Worm (Caenorhabditis elegans): Measurements from ENCODE around the gene egas-4.

The egas-4 gene

DNA sequence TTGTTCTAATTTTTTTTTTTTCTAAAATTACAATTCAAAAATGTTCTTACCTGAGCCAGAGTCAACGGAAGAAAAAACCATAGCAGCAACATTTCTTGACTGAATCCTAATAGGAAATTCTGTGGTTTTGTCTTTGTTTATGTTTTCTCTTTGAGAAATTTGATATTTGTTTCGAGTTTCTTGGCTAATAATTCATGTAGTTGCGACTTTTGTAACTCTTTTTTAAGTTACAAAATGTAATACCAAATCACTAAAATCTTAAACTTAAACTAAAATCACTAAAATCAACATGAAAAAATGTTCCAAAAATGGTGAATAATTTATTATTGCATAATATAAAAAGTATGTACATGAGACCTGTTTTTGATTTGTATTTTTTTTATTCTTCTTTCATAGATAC is at the start of gene egas-4:
TSS of gene egas-4 (minus strand) at position 101 of the 400 bp plus-strand sequence.
- TF ChIP-seq unc-62 (GFP tag; optimal IDR thresholded peaks at IDR 0.05), result no peak

DNA sequence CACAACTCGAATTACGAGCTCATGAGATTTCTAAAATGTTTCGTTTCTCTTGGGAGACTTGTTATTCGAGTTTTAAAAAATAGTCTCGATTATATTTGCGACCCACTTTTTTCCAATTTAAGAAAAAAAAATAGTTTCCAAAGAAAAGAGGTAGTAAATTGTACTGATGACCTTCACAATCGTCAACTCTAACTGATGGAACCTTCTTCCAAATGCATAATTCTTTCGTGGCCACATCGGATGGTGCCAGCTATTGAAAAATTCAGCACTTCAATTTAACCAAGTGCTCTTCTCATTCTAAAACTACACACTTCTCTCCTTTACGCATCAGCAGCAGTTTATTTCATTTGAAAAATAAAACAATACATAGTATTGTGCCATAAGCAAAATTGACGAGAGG is 46.0 kb upstream of the egas-4 start:
- TF ChIP-seq unc-62 (GFP tag; optimal IDR thresholded peaks at IDR 0.05), result no peak

DNA sequence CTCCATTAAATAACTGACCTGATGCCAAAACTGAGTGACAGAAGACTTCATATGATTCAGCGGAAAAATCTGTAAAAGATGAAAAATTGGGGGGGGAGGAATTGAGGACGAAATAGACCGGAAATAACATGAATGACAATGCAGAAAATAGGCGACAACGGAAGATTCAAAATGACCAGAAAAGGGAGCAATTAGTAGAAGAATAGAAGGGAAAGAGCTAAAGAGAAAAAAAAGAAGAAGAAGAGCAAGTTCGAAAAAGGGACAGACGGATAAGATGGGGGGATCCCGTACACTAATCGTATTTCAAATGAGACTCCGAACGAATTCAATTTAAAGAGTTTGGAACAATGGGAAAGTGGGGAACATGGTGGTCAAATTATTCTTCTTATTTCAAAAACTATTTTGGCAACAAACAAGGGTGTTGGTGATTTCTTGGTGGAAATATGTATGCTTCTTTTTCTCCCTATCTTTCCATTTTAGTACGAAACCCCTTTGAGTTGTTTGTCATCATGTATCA is 44.9 kb upstream of the egas-4 start, which contains the start of gene R05G6.10:
TSS of gene R05G6.10 (minus strand) at position 51 of the 517 bp plus-strand sequence.
- no peak for TF ChIP-seq unc-62 (GFP tag; optimal IDR thresholded peaks at IDR 0.05)

DNA sequence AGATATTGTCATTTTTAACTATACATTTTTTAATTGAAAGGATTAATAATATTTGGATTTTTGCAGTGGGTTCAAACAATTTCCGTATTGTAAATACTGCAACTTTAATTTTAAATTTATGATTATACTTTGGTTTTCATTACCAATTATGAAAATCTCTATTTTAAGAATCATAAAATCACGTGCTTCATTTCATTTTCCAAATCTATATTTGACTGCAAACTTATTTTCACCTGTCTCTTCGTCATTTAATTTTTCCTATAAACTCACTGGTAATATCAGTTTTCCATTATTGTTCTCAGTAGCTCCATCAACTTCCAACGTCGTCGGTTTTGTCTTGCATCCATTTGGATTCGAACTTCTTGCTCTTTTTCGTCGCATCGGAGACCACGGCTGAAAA is 34.7 kb upstream of the egas-4 start, which contains the start of gene R05G6.1:
TSS of gene R05G6.1 (plus strand) at position 301 of the 400 bp plus-strand sequence.
- TF ChIP-seq unc-62 (GFP tag; optimal IDR thresholded peaks at IDR 0.05), result no peak

DNA sequence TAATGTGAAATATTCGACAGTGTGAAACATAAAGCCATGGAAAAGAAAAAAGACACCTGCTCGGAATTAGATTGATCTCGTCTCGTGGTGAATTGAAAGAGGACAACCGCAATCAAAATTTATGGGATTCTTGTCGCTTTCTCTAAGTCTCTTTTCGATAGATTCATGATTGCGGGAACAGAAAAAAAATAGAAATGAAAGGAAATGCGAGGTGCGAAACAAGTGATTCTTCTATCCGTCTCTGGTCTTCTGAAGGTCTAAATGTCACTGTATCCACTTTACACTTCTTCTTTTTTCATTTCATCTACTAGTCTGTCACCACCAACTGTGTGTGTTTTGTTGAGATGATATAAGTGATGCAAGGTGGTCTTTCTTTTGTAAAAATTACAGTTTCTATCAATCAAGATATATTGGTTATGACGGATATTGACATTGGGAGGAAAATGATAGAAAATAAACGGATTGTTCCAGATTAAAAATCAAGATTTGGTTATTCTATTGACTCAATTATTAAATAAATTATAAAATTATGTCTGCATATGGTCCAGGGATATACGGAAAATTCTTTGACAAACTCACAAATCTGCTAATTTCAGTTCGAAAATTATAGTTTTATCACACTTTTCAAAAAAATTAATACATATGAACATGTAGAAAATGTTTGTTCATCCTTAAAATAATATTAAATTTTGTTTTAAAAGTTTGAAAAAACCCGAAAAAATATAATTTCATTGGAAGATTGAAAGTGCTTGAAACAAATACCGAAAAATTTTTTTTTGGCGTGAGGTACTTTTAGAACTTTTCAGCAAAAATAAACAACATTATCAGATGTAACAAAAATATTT is 32.8 kb upstream of the egas-4 start:
- TF ChIP-seq unc-62 (GFP tag; optimal IDR thresholded peaks at IDR 0.05), result no peak

DNA sequence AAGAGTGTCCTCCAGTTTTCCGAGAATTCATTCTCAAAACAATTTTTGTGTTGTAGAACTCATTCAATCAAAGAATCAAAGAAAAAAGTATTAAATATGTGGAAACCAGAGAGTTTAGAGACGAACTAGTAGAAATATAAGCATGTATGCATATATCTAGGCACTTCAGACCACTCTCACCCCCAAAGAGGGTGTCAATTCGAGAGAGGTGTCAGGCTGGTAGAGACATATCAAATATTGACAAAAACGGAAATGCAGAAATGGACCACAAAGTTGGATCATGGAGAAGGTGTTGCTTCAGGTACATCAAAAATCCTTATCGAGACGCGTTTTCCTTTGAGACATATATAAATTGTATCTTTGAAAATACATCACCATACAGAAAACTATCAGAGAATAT is 26.1 kb upstream of the egas-4 start:
- TF ChIP-seq unc-62 (GFP tag; optimal IDR thresholded peaks at IDR 0.05), result no peak

DNA sequence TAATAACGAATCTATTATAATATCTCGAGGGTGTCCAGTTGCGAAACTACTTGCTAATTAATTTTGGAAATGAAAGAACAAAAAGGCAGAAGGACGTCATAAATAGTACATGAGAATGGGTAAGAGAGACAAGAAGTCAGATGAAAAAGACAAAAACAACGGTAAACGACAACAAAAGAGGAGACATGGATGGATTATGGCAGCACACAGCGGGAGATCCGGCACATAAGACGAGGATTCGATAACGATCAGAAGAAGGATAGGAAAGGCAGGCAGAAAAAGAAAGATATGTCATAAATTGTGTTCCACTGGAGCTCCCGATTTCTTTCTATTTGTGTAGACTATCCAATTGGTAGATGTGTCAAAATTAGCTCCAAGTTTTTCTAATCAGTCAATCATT is 23.9 kb upstream of the egas-4 start:
- no peak for TF ChIP-seq unc-62 (GFP tag; optimal IDR thresholded peaks at IDR 0.05)

DNA sequence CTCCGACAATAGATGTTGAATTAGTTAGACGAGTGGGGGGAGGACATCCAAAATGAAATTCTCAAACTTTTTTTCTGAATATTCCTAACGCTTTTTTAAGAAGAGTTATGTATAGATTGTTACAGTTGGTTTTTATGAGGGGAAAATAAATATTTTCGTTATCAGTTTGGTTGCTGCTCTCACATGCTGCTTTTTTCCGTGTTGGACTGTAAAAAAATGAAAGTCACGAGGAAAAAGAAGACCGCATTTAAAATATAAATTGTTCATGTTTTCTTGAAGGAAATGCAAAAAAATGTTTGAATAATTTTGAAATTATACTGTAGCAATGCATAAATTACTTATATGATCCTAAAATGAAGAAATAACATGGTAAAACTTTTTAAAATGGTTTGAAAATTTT is 23.2 kb upstream of the egas-4 start:
- TF ChIP-seq unc-62 (GFP tag; optimal IDR thresholded peaks at IDR 0.05), result no peak

DNA sequence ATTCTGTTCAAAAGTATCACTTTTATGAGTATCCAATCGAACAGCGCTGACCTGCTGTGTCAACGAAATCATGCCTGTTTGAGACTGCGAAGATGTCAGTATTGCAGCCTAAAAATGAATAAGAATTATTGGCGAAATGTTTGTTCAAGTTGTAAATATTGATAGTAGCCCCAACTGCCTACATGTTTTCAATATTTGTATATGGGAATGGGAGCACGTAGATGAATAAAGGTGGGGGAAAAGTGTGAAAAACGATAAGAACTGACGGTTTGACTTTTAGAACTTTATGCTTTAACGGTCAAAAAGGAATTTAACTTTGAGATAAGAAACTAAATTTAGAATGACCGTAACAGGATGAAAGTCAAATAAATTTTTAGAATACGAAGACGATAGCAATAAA is 22.6 kb upstream of the egas-4 start:
- no peak for TF ChIP-seq unc-62 (GFP tag; optimal IDR thresholded peaks at IDR 0.05)

DNA sequence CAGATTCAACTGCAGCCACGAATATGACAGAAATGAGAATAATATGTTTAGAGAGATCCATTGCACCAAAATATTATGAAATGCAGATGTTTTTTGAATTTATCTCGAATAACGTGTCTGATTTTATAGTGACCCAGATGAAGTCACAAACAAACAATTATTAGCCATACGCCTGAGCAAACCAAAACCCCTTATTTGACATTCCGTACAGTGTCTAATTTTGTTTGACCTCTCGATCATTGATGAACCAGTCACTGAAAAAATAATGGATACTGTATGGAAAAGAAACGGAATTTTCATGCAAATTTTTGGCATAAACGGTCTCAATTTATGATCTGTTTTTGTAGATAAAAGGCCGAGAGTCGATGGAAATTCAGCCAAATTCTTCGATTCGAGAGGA is 18.5 kb upstream of the egas-4 start, which contains the start of the genes R05G6.9 and R05G6.3:
TSS of gene R05G6.9 (minus strand) at position 101 of the 400 bp plus-strand sequence.
TSS of gene R05G6.3 (plus strand) at position 386 of the 400 bp plus-strand sequence.
- TF ChIP-seq unc-62 (GFP tag; optimal IDR thresholded peaks at IDR 0.05), result no peak

DNA sequence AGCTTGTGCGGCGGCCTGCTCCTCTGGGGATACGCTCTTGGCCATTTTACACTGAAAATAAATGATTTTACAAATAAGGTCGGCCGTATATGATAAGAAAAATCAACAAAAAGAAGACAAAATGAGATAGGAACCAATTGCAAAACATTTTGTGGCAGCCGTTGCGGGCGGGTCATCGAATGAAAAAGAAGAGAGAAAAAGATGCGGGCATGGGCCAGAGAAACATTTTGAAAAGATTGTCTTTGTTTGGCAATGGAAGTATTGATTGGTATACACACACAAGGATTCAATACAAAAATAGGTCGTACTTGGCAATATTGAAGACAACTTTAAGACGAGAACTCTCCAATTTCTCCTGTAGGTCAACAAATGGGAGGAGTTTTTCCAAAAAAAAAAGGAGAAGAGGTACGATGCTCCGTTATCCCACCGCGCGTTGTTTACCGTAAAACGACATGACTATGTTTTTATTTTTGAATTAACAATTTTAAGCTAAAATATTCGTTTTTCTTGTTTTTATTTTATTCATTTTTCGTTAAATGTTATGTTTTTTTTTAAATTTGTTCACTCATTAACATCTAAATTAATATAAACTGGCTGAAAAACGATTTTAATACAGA is 15.1 kb upstream of the egas-4 start, which contains the start of the genes plc-4 and R05G6.4:
TSS of gene plc-4 (minus strand) at position 51 of the 617 bp plus-strand sequence.
TSS of gene R05G6.4 (plus strand) at position 617 of the 617 bp plus-strand sequence.
- TF ChIP-seq unc-62 (GFP tag; optimal IDR thresholded peaks at IDR 0.05), result no peak

DNA sequence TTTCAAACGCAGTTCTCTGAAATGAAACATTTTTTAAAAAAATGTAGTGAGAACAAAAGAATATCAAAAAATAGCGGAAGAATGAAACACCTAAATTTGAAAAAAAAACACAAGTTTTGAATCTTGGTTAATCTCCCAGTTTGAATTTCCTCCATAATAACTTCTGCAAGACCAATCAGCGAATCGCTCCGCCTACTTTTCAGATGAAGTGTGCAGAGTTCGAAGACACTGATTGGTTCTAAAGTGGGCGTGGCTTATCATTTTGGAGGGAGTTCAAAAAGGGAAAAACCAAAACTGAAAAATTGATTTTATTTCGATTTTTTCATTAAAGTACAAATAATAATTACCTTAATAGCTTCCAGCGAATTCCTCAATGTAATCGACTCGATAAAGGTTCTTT is 13.2 kb upstream of the egas-4 start:
- TF ChIP-seq unc-62 (GFP tag; optimal IDR thresholded peaks at IDR 0.05), result no peak

DNA sequence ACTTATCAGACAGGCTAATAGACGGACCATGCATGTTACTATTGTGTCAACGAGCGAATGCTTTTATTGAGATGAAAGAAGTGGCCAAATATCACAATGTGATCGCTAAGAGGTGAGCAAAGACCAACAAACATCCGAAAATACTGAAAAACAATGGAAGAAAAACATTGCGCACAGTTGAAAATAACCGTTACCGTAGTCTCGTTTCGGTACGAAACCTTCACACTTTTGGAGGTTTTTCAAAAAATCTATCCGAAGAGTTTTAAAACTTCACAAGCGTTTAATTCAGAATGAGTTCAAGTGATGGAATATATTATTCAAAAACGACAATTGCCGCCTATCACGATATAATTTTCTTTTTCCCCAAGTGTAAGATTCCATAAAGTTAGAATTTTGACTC is 11.2 kb upstream of the egas-4 start:
- no peak for TF ChIP-seq unc-62 (GFP tag; optimal IDR thresholded peaks at IDR 0.05)

DNA sequence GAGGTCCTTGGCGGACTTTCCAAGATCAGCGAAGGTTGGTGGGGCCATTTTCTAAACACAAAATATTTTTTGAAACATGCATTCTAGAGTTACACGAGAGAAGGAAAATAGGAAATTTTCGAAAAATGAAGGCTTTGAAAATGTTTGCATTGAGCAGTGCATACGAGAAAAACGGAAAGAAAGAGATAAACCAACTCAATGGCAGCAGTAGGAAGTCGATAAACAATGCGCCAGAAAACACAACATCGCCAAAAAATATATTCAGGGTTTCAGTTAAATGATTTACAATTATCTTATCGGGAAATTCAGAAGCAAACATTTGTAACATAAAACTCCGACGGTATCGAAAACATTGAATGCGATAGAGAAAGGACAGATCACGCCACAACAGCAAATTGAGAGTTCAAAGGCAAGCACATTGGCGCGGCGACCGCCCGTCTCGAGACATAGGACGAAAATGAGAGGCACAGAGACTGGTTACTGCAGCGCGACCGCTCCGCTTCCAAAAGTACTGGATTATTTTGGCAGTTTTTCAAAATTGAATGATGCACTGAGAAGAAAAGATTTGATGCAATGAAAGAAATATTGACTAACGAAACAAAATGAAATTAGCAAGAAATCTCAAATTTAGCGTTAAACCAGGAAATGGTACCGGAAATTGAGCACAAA is 10.3 kb upstream of the egas-4 start, which contains the start of the genes vdac-1 and R05G6.5:
TSS of gene vdac-1 (minus strand) at position 51 of the 669 bp plus-strand sequence.
TSS of gene R05G6.5 (plus strand) at position 527 of the 669 bp plus-strand sequence.
- TF ChIP-seq unc-62 (GFP tag; optimal IDR thresholded peaks at IDR 0.05), result no peak

DNA sequence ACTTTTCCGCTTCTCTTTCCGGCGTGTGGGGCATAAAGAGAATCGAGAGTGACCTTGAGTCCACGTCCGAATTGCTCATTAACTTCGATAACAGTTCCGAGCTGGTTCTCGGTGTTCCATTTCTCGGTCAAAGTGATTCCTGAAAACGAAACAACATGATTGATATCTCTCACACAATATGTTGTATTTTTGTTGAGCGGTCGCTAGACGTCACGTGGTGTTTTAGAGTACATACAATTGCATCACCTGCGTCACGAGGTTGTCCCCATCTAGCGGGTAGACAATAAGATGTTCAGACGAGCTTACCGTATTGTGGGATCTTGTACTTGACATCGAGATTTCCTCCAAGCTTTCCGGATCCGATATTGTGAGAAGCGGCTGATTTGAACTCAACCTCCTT is 9.7 kb upstream of the egas-4 start:
- TF ChIP-seq unc-62 (GFP tag; optimal IDR thresholded peaks at IDR 0.05), result no peak

DNA sequence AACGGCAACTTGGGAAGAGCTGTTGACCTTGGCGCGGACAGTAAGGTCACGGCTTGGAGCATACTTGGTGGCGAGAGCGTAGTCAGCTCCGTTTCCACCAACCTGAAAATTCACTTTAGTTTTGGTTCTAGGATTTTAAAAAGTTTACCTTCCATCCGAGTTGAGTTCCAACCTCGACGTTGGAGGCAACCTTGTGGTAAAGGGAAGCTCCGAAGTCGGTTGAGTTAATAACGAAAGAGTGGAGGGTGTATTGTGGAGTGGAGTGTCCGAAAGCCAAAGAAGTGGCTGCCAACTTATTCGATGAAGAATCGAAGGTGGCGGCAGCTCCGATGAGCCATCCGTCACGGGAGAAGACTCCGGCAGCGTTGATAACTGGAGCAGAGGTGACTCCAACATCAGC is 9.1 kb upstream of the egas-4 start:
- TF ChIP-seq unc-62 (GFP tag; optimal IDR thresholded peaks at IDR 0.05), result no peak
